Worm (Caenorhabditis elegans) whole organism, L1 larva: ENCODE results near the gene C51E3.9.

Experiments
- ces-1 ChIP-seq: fragments of 150-350 bp; optimal IDR thresholded peaks from 2 replicates; lab custom pipeline; 2014; ENCODE audit warnings: missing biosample characterization, missing genetic modification reagents, missing genetic modification characterization
- irx-1 ChIP-seq: sonication (generic microtip); optimal IDR thresholded peaks from 2 replicates; lab custom pipeline; 2016; ENCODE audit warnings: missing genetic modification characterization, missing compliant biosample characterization
- xbp-1 ChIP-seq: sonication (generic microtip); optimal IDR thresholded peaks from 2 replicates; lab custom pipeline; 2016; ENCODE audit warnings: missing genetic modification characterization, missing compliant biosample characterization

DNA sequence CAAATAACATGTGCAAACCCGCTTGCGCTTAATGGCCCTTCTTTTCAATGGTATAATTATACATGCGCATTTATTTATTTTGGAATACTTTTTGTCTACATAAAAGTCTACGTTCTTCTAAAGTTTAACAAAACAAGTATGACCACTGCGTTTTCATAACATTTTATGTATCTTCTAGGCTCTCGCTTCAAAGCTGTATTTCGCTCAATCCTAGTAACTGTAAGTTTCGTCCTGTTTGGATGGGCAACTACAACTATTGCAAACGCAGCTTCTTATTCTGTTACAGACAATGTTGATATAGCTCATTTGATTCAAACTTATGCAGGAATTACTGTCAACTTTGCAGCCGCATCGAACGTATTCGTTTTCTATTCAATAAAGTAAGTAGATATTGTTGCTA, 4.0 kb downstream of the C51E3.9 start, which contains the start of gene srsx-27:
- TF ChIP-seq irx-1 (tag; lab: Kevin White, UChicago) (no peak), ces-1 (no peak), xbp-1 (tag; lab: Kevin White, UChicago) (no peak)
